Worm (Caenorhabditis elegans) whole organism, L3 larva: Measurements from ENCODE around the gene osm-3.

ENCODE experiments used
- R02D3.7 ChIP-seq: fragments of 150-350 bp; optimal IDR thresholded peaks from 2 replicates; lab custom pipeline; 2014; ENCODE audit warnings: missing biosample characterization, missing genetic modification characterization
- ZK546.5 ChIP-seq: sonication (generic microtip); optimal IDR thresholded peaks from 2 replicates; lab custom pipeline; 2017; ENCODE audit warnings: missing biosample characterization, missing genetic modification characterization
- aly-2 ChIP-seq: fragments of 150-350 bp; optimal IDR thresholded peaks from 2 replicates; lab custom pipeline; 2014; ENCODE audit warnings: missing biosample characterization, missing genetic modification characterization
- ama-1 ChIP-seq: fragments of 150-350 bp; optimal IDR thresholded peaks from 2 replicates; lab custom pipeline; 2018
- ceh-82 ChIP-seq: fragments of 150-350 bp; optimal IDR thresholded peaks from 2 replicates; lab custom pipeline; 2014; ENCODE audit warnings: missing biosample characterization, missing genetic modification characterization
- daf-12 ChIP-seq: fragments of 150-350 bp; optimal IDR thresholded peaks from 2 replicates; lab custom pipeline; 2014; ENCODE audit warnings: missing biosample characterization, missing genetic modification reagents, missing genetic modification characterization
- elt-1 ChIP-seq: fragments of 150-350 bp; optimal IDR thresholded peaks from 2 replicates; lab custom pipeline; 2014; ENCODE audit warnings: missing biosample characterization, missing genetic modification characterization
- elt-3 ChIP-seq, 3 experiments: fragments of 150-350 bp in 1 of 3; sonication (generic microtip) in 2 of 3; optimal IDR thresholded peaks; 2 replicates in 2 of 3; 4 replicates in 1 of 3; lab custom pipeline; 2014 to 2017; ENCODE audit warnings: missing biosample characterization in 3 of 3, missing genetic modification characterization in 3 of 3
- eor-1 ChIP-seq, 2 experiments: fragments of 150-350 bp; optimal IDR thresholded peaks; 2 replicates each; lab custom pipeline; 2014 to 2018; ENCODE audit warnings: missing biosample characterization in 2 of 2, missing genetic modification characterization in 2 of 2
- fkh-10 ChIP-seq: sonication (generic microtip); optimal IDR thresholded peaks from 2 replicates; lab custom pipeline; 2017; ENCODE audit warnings: missing biosample characterization, missing genetic modification reagents, missing genetic modification characterization
- fkh-2 ChIP-seq: fragments of 150-350 bp; optimal IDR thresholded peaks from 2 replicates; lab custom pipeline; 2014; ENCODE audit warnings: missing biosample characterization, missing genetic modification reagents, missing genetic modification characterization
- fos-1 ChIP-seq: fragments of 150-350 bp; optimal IDR thresholded peaks from 2 replicates; lab custom pipeline; 2014; ENCODE audit warnings: missing biosample characterization, missing genetic modification characterization
- hmg-11 ChIP-seq: sonication (generic microtip); optimal IDR thresholded peaks from 2 replicates; lab custom pipeline; 2016; ENCODE audit warnings: missing genetic modification characterization, missing compliant biosample characterization
- lin-15B ChIP-seq: fragments of 150-350 bp; optimal IDR thresholded peaks from 2 replicates; lab custom pipeline; 2014; ENCODE audit warnings: missing biosample characterization, missing genetic modification characterization
- lin-39 ChIP-seq: fragments of 150-350 bp; optimal IDR thresholded peaks from 2 replicates; lab custom pipeline; 2018; ENCODE audit warnings: missing biosample characterization, missing genetic modification reagents, missing genetic modification characterization
- mml-1 ChIP-seq: fragments of 150-350 bp; sonication (generic microtip); optimal IDR thresholded peaks from 3 replicates; lab custom pipeline; 2014; ENCODE audit warnings: missing biosample characterization, missing genetic modification characterization
- nfya-1 ChIP-seq: sonication (generic microtip); optimal IDR thresholded peaks from 2 replicates; lab custom pipeline; 2017; ENCODE audit warnings: missing genetic modification characterization, mild to moderate bottlenecking, missing compliant biosample characterization, antibody characterized with exemption, moderate library complexity; ENCODE audit not compliant: insufficient read depth
- nhr-11 ChIP-seq: fragments of 150-350 bp; optimal IDR thresholded peaks from 2 replicates; lab custom pipeline; 2014; ENCODE audit warnings: missing biosample characterization, missing genetic modification characterization
- nhr-12 ChIP-seq: fragments of 150-350 bp; optimal IDR thresholded peaks from 2 replicates; lab custom pipeline; 2014; ENCODE audit warnings: missing biosample characterization, missing genetic modification characterization
- nhr-23 ChIP-seq: fragments of 150-350 bp; optimal IDR thresholded peaks from 2 replicates; lab custom pipeline; 2014; ENCODE audit warnings: missing biosample characterization, missing genetic modification reagents, missing genetic modification characterization
- nhr-237 ChIP-seq: fragments of 150-350 bp; optimal IDR thresholded peaks from 2 replicates; lab custom pipeline; 2014; ENCODE audit warnings: missing biosample characterization, missing genetic modification characterization
- nhr-25 ChIP-seq: sonication (generic microtip); optimal IDR thresholded peaks from 2 replicates; lab custom pipeline; 2017; ENCODE audit warnings: missing biosample characterization, missing genetic modification characterization
- nhr-67 ChIP-seq: fragments of 150-350 bp; optimal IDR thresholded peaks from 2 replicates; lab custom pipeline; 2014; ENCODE audit warnings: missing biosample characterization, missing genetic modification characterization
- nhr-76 ChIP-seq: fragments of 150-350 bp; sonication (generic microtip); optimal IDR thresholded peaks from 5 replicates; lab custom pipeline; 2014; ENCODE audit warnings: missing biosample characterization, missing genetic modification characterization
- nhr-77 ChIP-seq: fragments of 150-350 bp; optimal IDR thresholded peaks from 2 replicates; lab custom pipeline; 2014; ENCODE audit warnings: missing biosample characterization, missing genetic modification characterization
- pha-4 ChIP-seq: fragments of 150-350 bp; optimal IDR thresholded peaks from 2 replicates; lab custom pipeline; 2014; ENCODE audit warnings: missing biosample characterization, missing genetic modification reagents, missing genetic modification characterization
- skn-1 ChIP-seq: fragments of 150-350 bp; optimal IDR thresholded peaks from 2 replicates; lab custom pipeline; 2014; ENCODE audit warnings: missing biosample characterization, missing genetic modification characterization
- snpc-4 ChIP-seq: fragments of 150-350 bp; optimal IDR thresholded peaks from 2 replicates; lab custom pipeline; 2014; ENCODE audit warnings: missing biosample characterization, missing genetic modification characterization
- tbx-2 ChIP-seq: sonication (generic microtip); optimal IDR thresholded peaks from 2 replicates; lab custom pipeline; 2016; ENCODE audit warnings: mild to moderate bottlenecking, missing genetic modification characterization, missing compliant biosample characterization
- unc-39 ChIP-seq: sonication (generic microtip); optimal IDR thresholded peaks from 4 replicates; lab custom pipeline; 2017; ENCODE audit warnings: missing biosample characterization, missing genetic modification characterization
- unc-62 ChIP-seq: fragments of 150-350 bp; sonication (generic microtip); optimal IDR thresholded peaks from 4 replicates; lab custom pipeline; 2014; ENCODE audit warnings: missing biosample characterization, missing genetic modification reagents, missing genetic modification characterization
- zag-1 ChIP-seq: fragments of 150-350 bp; optimal IDR thresholded peaks from 2 replicates; lab custom pipeline; 2014; ENCODE audit warnings: missing biosample characterization, missing genetic modification characterization
- ztf-11 ChIP-seq: fragments of 150-350 bp; optimal IDR thresholded peaks from 2 replicates; lab custom pipeline; 2014; ENCODE audit warnings: missing biosample characterization, missing genetic modification characterization
- ztf-4 ChIP-seq: fragments of 150-350 bp; optimal IDR thresholded peaks from 2 replicates; lab custom pipeline; 2014; ENCODE audit warnings: missing biosample characterization, missing genetic modification characterization

osm-3 gene

ce11 chrIV:3838687-3839086 lies 37.8 kb upstream of the osm-3 start:
- TF ChIP-seq fos-1 (tag; lab: Kevin White, UChicago) (no peak), pha-4 (tag; lab: Kevin White, UChicago) (no peak), nfya-1 (tag; lab: Kevin White, UChicago) (no peak), fkh-10 (no peak), nhr-76 (tag; lab: Kevin White, UChicago) (no peak), tbx-2 (no peak), hmg-11 (no peak), ztf-11 (tag; lab: Kevin White, UChicago) (no peak), ama-1 (lab: Kevin White, UChicago) (no peak), aly-2 (tag; lab: Kevin White, UChicago) (no peak), unc-39 (tag; lab: Kevin White, UChicago) (no peak)

- TF ChIP-seq nhr-77 (tag; lab: Kevin White, UChicago) (no peak), nhr-12 (no peak), skn-1 (no peak), eor-1 (tag; optimal IDR thresholded peaks at IDR 0.05; lab: Kevin White, UChicago) (no peak), lin-39 (tag; lab: Kevin White, UChicago) (no peak), lin-15B (tag; lab: Kevin White, UChicago) (no peak), fkh-2 (tag; lab: Kevin White, UChicago) (no peak), mml-1 (tag; lab: Kevin White, UChicago) (no peak), nhr-237 (tag; lab: Kevin White, UChicago) (no peak)
Observed at ce11 chrIV:3835065-3835464, 34.2 kb upstream of the osm-3 start, which contains the start of gene cal-3. TSS of gene cal-3 (minus strand) at chrIV:3835165.

ce11 chrIV:3833778-3834177 lies 32.9 kb upstream of the osm-3 start:
- TF ChIP-seq nhr-25 (tag; lab: Kevin White, UChicago) (no peak), fkh-10 (no peak), ceh-82 (tag; lab: Kevin White, UChicago) (no peak), R02D3.7 (tag; lab: Kevin White, UChicago) (no peak), ztf-4 (tag; lab: Kevin White, UChicago) (no peak), hmg-11 (no peak), ztf-11 (tag; lab: Kevin White, UChicago) (no peak), lin-15B (tag; lab: Kevin White, UChicago) (no peak), nhr-23 (no peak), skn-1 (no peak), pha-4 (tag; lab: Kevin White, UChicago) (no peak), lin-39 (tag; lab: Kevin White, UChicago) (no peak), unc-62 (GFP tag; lab: Kevin White, UChicago) (no peak), elt-1 (tag; lab: Kevin White, UChicago) (no peak), tbx-2 (no peak), zag-1 (tag; lab: Kevin White, UChicago) (no peak)

ce11 chrIV:3832040-3832439 lies 31.2 kb upstream of the osm-3 start:
- TF ChIP-seq lin-15B (tag; lab: Kevin White, UChicago) (no peak), ceh-82 (tag; lab: Kevin White, UChicago) (no peak), nhr-237 (tag; lab: Kevin White, UChicago) (no peak), nhr-23 (no peak), nhr-12 (no peak), nhr-11 (tag; lab: Kevin White, UChicago) (no peak), ztf-4 (tag; lab: Kevin White, UChicago) (no peak), snpc-4 (tag; lab: Kevin White, UChicago) (no peak), daf-12 (no peak), ZK546.5 (tag; lab: Kevin White, UChicago) (no peak), ztf-11 (tag; lab: Kevin White, UChicago) (no peak), nhr-25 (tag; lab: Kevin White, UChicago) (no peak), tbx-2 (no peak), nhr-67 (tag; lab: Kevin White, UChicago) (no peak), elt-3 (tag; optimal IDR thresholded peaks at IDR 0.05; lab: Kevin White, UChicago) (no peak), pha-4 (tag; lab: Kevin White, UChicago) (no peak), unc-39 (tag; lab: Kevin White, UChicago) (no peak)

ce11 chrIV:3827724-3828123 lies 26.9 kb upstream of the osm-3 start:
- TF ChIP-seq eor-1 (tag; optimal IDR thresholded peaks at IDR 0.05; lab: Kevin White, UChicago) (no peak), R02D3.7 (tag; lab: Kevin White, UChicago) (no peak)
